Fruit fly (Drosophila melanogaster): ENCODE data around the gene Gr93b.

- TF ChIP-seq CG8478 (optimal IDR thresholded peaks at IDR 0.05) (no peak), CTCF (optimal IDR thresholded peaks at IDR 0.05) (no peak)
These were observed 9.1 kb upstream of the Gr93b start for dm6 chr3R:21852579-21853233.
